Worm (Caenorhabditis elegans): ENCODE results near the gene C07H6.2.

ce11 chrIII:7550979-7551378, 30.2 kb downstream of the C07H6.2 start:
- TF ChIP-seq F49E8.2 (tag; optimal IDR thresholded peaks at IDR 0.05; ENCODE audit: insufficient read depth) (no peak), die-1 (tag; optimal IDR thresholded peaks at IDR 0.05) (no peak)
